Fruit fly (Drosophila melanogaster): Measurements from ENCODE around the gene CG42300.

DNA sequence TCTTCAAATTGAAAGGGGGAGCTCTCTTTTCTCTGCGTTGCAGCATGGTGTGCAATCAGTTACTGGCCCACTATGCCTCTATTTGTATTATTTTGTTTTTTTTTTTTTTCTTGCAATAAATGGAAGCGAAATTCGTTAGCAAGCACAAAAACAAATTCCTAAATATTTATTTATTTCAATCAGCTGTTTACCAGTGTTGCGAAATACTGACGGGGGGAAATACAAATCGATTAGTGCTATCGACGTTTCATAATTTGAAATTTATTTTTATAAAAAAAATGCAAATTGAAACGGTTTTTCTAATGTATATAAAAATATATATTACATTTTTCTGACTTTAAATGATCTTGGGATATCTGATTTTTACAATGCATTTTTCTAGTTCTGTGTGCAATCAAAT, 16.1 kb upstream of the CG42300 start, which contains the start of gene CG15643:
- TF ChIP-seq otp (GFP tag; IDR thresholded peaks at IDR 0.05) (no peak), HmgD (GFP tag; optimal IDR thresholded peaks at IDR 0.05) (no peak), CG9797 (GFP tag; optimal IDR thresholded peaks at IDR 0.05) (no peak), Taf1 (GFP tag; IDR thresholded peaks at IDR 0.05) (no peak), CG11456 (GFP tag; IDR thresholded peaks at IDR 0.05) (no peak), CG13287 (GFP tag; IDR thresholded peaks at IDR 0.05; ENCODE audit: partially characterized antibody) (0 out of 2 replicates have a peak, but pooled peaks have one; percentile 19), twi (tag; optimal IDR thresholded peaks at IDR 0.05) (no peak), Nf-YB (GFP tag; optimal IDR thresholded peaks at IDR 0.05) (no peak), Ada2b (GFP tag; IDR thresholded peaks at IDR 0.05) (no peak), cwo (GFP tag; optimal IDR thresholded peaks at IDR 0.05) (no peak), Camta (GFP tag; optimal IDR thresholded peaks at IDR 0.05) (no peak), Gsc (GFP tag; IDR thresholded peaks at IDR 0.05) (no peak)

Measured in whole organism, embryonic.